Worm (Caenorhabditis elegans) whole organism, early embryonic: ENCODE results near the gene aakg-3.

Experiments used
- aly-1 ChIP-seq: sonication (generic microtip); optimal IDR thresholded peaks from 2 replicates; lab custom pipeline; 2016; ENCODE audit warnings: missing genetic modification characterization, missing compliant biosample characterization
- ama-1 ChIP-seq: fragments of 150-350 bp; optimal IDR thresholded peaks from 2 replicates; lab custom pipeline; 2014
- ceh-13 ChIP-seq: fragments of 200-800 bp; sonication (Bioruptor generic); optimal IDR thresholded peaks from 2 replicates; lab custom pipeline; 2018; ENCODE audit warnings: mild to moderate bottlenecking, missing genetic modification characterization, missing compliant biosample characterization
- ceh-36 ChIP-seq: sonication (generic microtip); optimal IDR thresholded peaks from 2 replicates; lab custom pipeline; 2016; ENCODE audit warnings: missing genetic modification characterization, inconsistent platforms, missing compliant biosample characterization
- ets-7 ChIP-seq: sonication (generic microtip); optimal IDR thresholded peaks from 2 replicates; lab custom pipeline; 2016; ENCODE audit warnings: missing genotype, missing genetic modification characterization, missing compliant biosample characterization
- flt-1 ChIP-seq: fragments of 200-800 bp; sonication (Bioruptor generic); IDR thresholded peaks from 2 replicates; pipeline ENCODE4 v1.3.6; 2022; ENCODE audit warnings: missing genetic modification characterization, missing compliant biosample characterization
- hmbx-1 ChIP-seq: sonication (generic microtip); optimal IDR thresholded peaks from 2 replicates; lab custom pipeline; 2016; ENCODE audit warnings: mild to moderate bottlenecking, missing genetic modification characterization, missing compliant biosample characterization
- hnd-1 ChIP-seq: sonication (generic microtip); optimal IDR thresholded peaks from 2 replicates; lab custom pipeline; 2016; ENCODE audit warnings: missing genetic modification characterization, missing compliant biosample characterization
- pes-1 ChIP-seq: fragments of 200-800 bp; sonication (Bioruptor generic); IDR thresholded peaks from 2 replicates; pipeline ENCODE4 v1.3.6; 2022; ENCODE audit warnings: missing genetic modification reagents, missing genetic modification characterization, missing compliant biosample characterization
- scrt-1 ChIP-seq: fragments of 200-800 bp; sonication (Bioruptor generic); IDR thresholded peaks from 2 replicates; pipeline ENCODE4 v1.3.6; 2022; ENCODE audit warnings: missing genetic modification characterization, missing compliant biosample characterization
- sea-1 ChIP-seq: fragments of 200-800 bp; sonication (Bioruptor generic); conservative IDR thresholded peaks from 2 replicates; pipeline ENCODE4 v1.3.6; 2022; ENCODE audit warnings: missing genetic modification characterization, missing compliant biosample characterization
- tbx-11 ChIP-seq: fragments of 200-800 bp; sonication (Bioruptor generic); IDR thresholded peaks from 2 replicates; pipeline ENCODE4 v1.3.6; 2022; ENCODE audit warnings: missing genetic modification characterization, missing compliant biosample characterization
- tbx-37 ChIP-seq: fragments of 200-800 bp; sonication (Bioruptor generic); conservative IDR thresholded peaks from 2 replicates; pipeline ENCODE4 v1.3.6; 2022; ENCODE audit warnings: missing genetic modification reagents, missing genetic modification characterization, missing compliant biosample characterization
- tra-4 ChIP-seq: sonication (generic microtip); optimal IDR thresholded peaks from 2 replicates; lab custom pipeline; 2017; ENCODE audit warnings: missing genetic modification characterization, missing compliant biosample characterization

ce11 chrX:2976148-2976547 lies at the start of gene aakg-3:
- TF ChIP-seq ceh-13 (GFP tag; lab: Kevin White, UChicago): no peak
- no peak for TF ChIP-seq ama-1
- no peak for TF ChIP-seq hmbx-1 (tag; lab: Kevin White, UChicago)
- no peak for TF ChIP-seq hnd-1 (tag; lab: Kevin White, UChicago)
- TF ChIP-seq pes-1 (GFP tag; lab: Robert Waterston, UW): no peak
- no peak for TF ChIP-seq scrt-1 (GFP tag; lab: Robert Waterston, UW)
- TF ChIP-seq ceh-36 (tag; lab: Kevin White, UChicago): no peak
- TF ChIP-seq sea-1 (GFP tag; lab: Robert Waterston, UW): no peak
- TF ChIP-seq ets-7 (tag; lab: Kevin White, UChicago): no peak
- no peak for TF ChIP-seq flt-1 (GFP tag; lab: Robert Waterston, UW)
- no peak for TF ChIP-seq aly-1 (tag; lab: Kevin White, UChicago)
- no peak for TF ChIP-seq tbx-11 (GFP tag; lab: Robert Waterston, UW)
- no peak for TF ChIP-seq tra-4 (tag; lab: Kevin White, UChicago)
- no peak for TF ChIP-seq tbx-37
